Worm (Caenorhabditis elegans) whole organism, L2 larva: ENCODE data around the gene msp-40.

ENCODE experiments used
- C34F6.9 ChIP-seq: fragments of 150-350 bp; optimal IDR thresholded peaks from 2 replicates; lab custom pipeline; 2014; ENCODE audit warnings: missing biosample characterization, missing genetic modification characterization
- F13H6.1 ChIP-seq: sonication (generic microtip); optimal IDR thresholded peaks from 2 replicates; lab custom pipeline; 2016; ENCODE audit warnings: missing genetic modification characterization, missing compliant biosample characterization
- R02D3.7 ChIP-seq: fragments of 150-350 bp; optimal IDR thresholded peaks from 2 replicates; lab custom pipeline; 2014; ENCODE audit warnings: missing biosample characterization, missing genetic modification characterization
- Y55F3AM.14 ChIP-seq: fragments of 200-800 bp; sonication (Bioruptor generic); optimal IDR thresholded peaks from 2 replicates; lab custom pipeline; 2018; ENCODE audit warnings: mild to moderate bottlenecking, missing genetic modification characterization, missing compliant biosample characterization
- ZK546.5 ChIP-seq: sonication (generic microtip); optimal IDR thresholded peaks from 2 replicates; lab custom pipeline; 2017; ENCODE audit warnings: missing biosample characterization, missing genetic modification characterization
- alr-1 ChIP-seq: fragments of 150-350 bp; optimal IDR thresholded peaks from 2 replicates; lab custom pipeline; 2014; ENCODE audit warnings: missing biosample characterization, missing genetic modification characterization
- aly-2 ChIP-seq: fragments of 150-350 bp; optimal IDR thresholded peaks from 2 replicates; lab custom pipeline; 2014; ENCODE audit warnings: missing biosample characterization, missing genetic modification characterization
- ama-1 ChIP-seq: fragments of 150-350 bp; optimal IDR thresholded peaks from 2 replicates; lab custom pipeline; 2018; ENCODE audit warnings: inconsistent platforms
- blmp-1 ChIP-seq: sonication (generic microtip); optimal IDR thresholded peaks from 2 replicates; lab custom pipeline; 2017; ENCODE audit warnings: missing genetic modification characterization, mild to moderate bottlenecking, missing compliant biosample characterization, antibody characterized with exemption, moderate library complexity; ENCODE audit not compliant: insufficient read depth
- ceh-16 ChIP-seq: fragments of 150-350 bp; optimal IDR thresholded peaks from 2 replicates; lab custom pipeline; 2014; ENCODE audit warnings: missing biosample characterization, missing genetic modification characterization
- ceh-82 ChIP-seq: fragments of 150-350 bp; optimal IDR thresholded peaks from 2 replicates; lab custom pipeline; 2014; ENCODE audit warnings: missing biosample characterization, missing genetic modification characterization
- crh-2 ChIP-seq: sonication (generic microtip); optimal IDR thresholded peaks from 2 replicates; lab custom pipeline; 2017; ENCODE audit warnings: missing biosample characterization, missing genetic modification characterization
- dmd-4 ChIP-seq: sonication (generic microtip); optimal IDR thresholded peaks from 2 replicates; lab custom pipeline; 2017; ENCODE audit warnings: missing biosample characterization, missing genetic modification characterization
- egl-27 ChIP-seq: sonication (generic microtip); optimal IDR thresholded peaks from 3 replicates; lab custom pipeline; 2017; ENCODE audit warnings: missing biosample characterization, missing genetic modification reagents, missing genetic modification characterization
- elt-1 ChIP-seq: fragments of 150-350 bp; optimal IDR thresholded peaks from 2 replicates; lab custom pipeline; 2014; ENCODE audit warnings: missing biosample characterization, missing genetic modification characterization
- elt-3 ChIP-seq: sonication (generic microtip); optimal IDR thresholded peaks from 2 replicates; lab custom pipeline; 2017; ENCODE audit warnings: missing biosample characterization, missing genetic modification characterization
- fos-1 ChIP-seq: fragments of 150-350 bp; optimal IDR thresholded peaks from 2 replicates; lab custom pipeline; 2014; ENCODE audit warnings: missing biosample characterization, missing genetic modification characterization
- gmeb-1 ChIP-seq: fragments of 150-350 bp; optimal IDR thresholded peaks from 2 replicates; lab custom pipeline; 2014; ENCODE audit warnings: missing biosample characterization, missing genetic modification characterization
- lin-11 ChIP-seq: fragments of 150-350 bp; sonication (generic microtip); optimal IDR thresholded peaks from 2 replicates; lab custom pipeline; 2014; ENCODE audit warnings: missing biosample characterization, missing genetic modification characterization, inconsistent platforms, mixed read lengths
- lin-13 ChIP-seq: fragments of 150-350 bp; optimal IDR thresholded peaks from 2 replicates; lab custom pipeline; 2014; ENCODE audit warnings: missing biosample characterization, missing genetic modification reagents, missing genetic modification characterization
- lin-39 ChIP-seq: fragments of 150-350 bp; optimal IDR thresholded peaks from 2 replicates; lab custom pipeline; 2014; ENCODE audit warnings: missing biosample characterization, missing genetic modification reagents, missing genetic modification characterization
- lsy-2 ChIP-seq, 2 experiments: fragments of 150-350 bp in 1 of 2; sonication (generic microtip) in 1 of 2; optimal IDR thresholded peaks; 2 replicates each; lab custom pipeline; 2014 to 2017; ENCODE audit warnings: missing biosample characterization in 2 of 2, missing genetic modification characterization in 2 of 2
- mab-5 ChIP-seq: fragments of 150-350 bp; optimal IDR thresholded peaks from 2 replicates; lab custom pipeline; 2014; ENCODE audit warnings: missing biosample characterization, missing genetic modification characterization
- nhr-10 ChIP-seq: sonication (generic microtip); optimal IDR thresholded peaks from 2 replicates; lab custom pipeline; 2017; ENCODE audit warnings: missing biosample characterization, missing genetic modification characterization
- nhr-12 ChIP-seq: fragments of 150-350 bp; optimal IDR thresholded peaks from 2 replicates; lab custom pipeline; 2014; ENCODE audit warnings: missing biosample characterization, missing genetic modification characterization
- nhr-129 ChIP-seq: fragments of 150-350 bp; optimal IDR thresholded peaks from 2 replicates; lab custom pipeline; 2014; ENCODE audit warnings: missing biosample characterization, missing genetic modification characterization
- nhr-23 ChIP-seq: fragments of 150-350 bp; optimal IDR thresholded peaks from 2 replicates; lab custom pipeline; 2014; ENCODE audit warnings: missing biosample characterization, missing genetic modification reagents, missing genetic modification characterization
- nhr-237 ChIP-seq: fragments of 150-350 bp; optimal IDR thresholded peaks from 2 replicates; lab custom pipeline; 2014; ENCODE audit warnings: missing biosample characterization, missing genetic modification characterization
- nhr-6 ChIP-seq: fragments of 150-350 bp; optimal IDR thresholded peaks from 2 replicates; lab custom pipeline; 2014; ENCODE audit warnings: missing biosample characterization, missing genetic modification characterization
- nhr-77 ChIP-seq: fragments of 150-350 bp; optimal IDR thresholded peaks from 2 replicates; lab custom pipeline; 2014; ENCODE audit warnings: missing biosample characterization, missing genetic modification characterization
- peb-1 ChIP-seq: fragments of 150-350 bp; optimal IDR thresholded peaks from 2 replicates; lab custom pipeline; 2014; ENCODE audit warnings: missing biosample characterization, missing genetic modification characterization
- skn-1 ChIP-seq: sonication (generic microtip); optimal IDR thresholded peaks from 2 replicates; lab custom pipeline; 2017; ENCODE audit warnings: missing biosample characterization, missing genetic modification characterization
- sma-3 ChIP-seq: sonication (generic microtip); optimal IDR thresholded peaks from 2 replicates; lab custom pipeline; 2016; ENCODE audit warnings: missing genetic modification reagents, missing genetic modification characterization, missing compliant biosample characterization
- sma-9 ChIP-seq, 2 experiments: fragments of 150-350 bp in 1 of 2; sonication (generic microtip) in 1 of 2; optimal IDR thresholded peaks; 2 replicates each; lab custom pipeline; 2014 to 2016; ENCODE audit warnings: missing genetic modification characterization in 2 of 2, mild to moderate bottlenecking in 1 of 2, missing biosample characterization in 1 of 2, missing compliant biosample characterization in 1 of 2, missing genetic modification reagents in 1 of 2, moderate library complexity in 1 of 2
- snpc-4 ChIP-seq: fragments of 150-350 bp; optimal IDR thresholded peaks from 2 replicates; lab custom pipeline; 2014; ENCODE audit warnings: missing biosample characterization, missing genetic modification characterization
- unc-39 ChIP-seq: fragments of 150-350 bp; optimal IDR thresholded peaks from 2 replicates; lab custom pipeline; 2014; ENCODE audit warnings: missing biosample characterization, missing genetic modification characterization
- unc-55 ChIP-seq: fragments of 150-350 bp; sonication (generic microtip); optimal IDR thresholded peaks from 3 replicates; lab custom pipeline; 2014; ENCODE audit warnings: missing biosample characterization, missing genetic modification reagents, missing genetic modification characterization
- zag-1 ChIP-seq: fragments of 150-350 bp; optimal IDR thresholded peaks from 2 replicates; lab custom pipeline; 2014; ENCODE audit warnings: missing biosample characterization, missing genetic modification characterization
- ztf-11 ChIP-seq: sonication (generic microtip); optimal IDR thresholded peaks from 2 replicates; lab custom pipeline; 2017; ENCODE audit warnings: missing biosample characterization, missing genetic modification characterization
- ztf-4 ChIP-seq: fragments of 150-350 bp; optimal IDR thresholded peaks from 2 replicates; lab custom pipeline; 2014; ENCODE audit warnings: missing biosample characterization, missing genetic modification characterization

The msp-40 gene

DNA sequence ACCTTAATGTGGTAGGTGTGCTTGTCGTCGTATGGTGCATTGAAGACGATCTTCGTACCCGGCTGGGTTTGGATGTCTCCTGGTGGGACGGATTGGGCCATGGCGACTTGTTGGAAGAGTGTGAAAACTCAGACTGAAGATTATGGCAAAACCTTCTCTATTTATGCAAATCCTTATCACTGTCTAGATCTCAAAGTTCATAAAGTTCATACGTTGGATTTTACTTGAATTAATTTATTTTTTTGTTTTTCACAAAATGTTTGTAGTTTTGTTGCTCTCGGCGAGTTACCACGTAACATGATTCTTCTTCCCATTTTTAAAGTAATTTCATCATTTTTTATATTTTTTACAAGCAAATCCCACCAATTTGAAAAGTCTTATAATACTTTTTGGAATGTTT is 39.0 kb upstream of the msp-40 start, which contains the start of gene msp-3:
Gene msp-3 (minus strand): TSS at position 101 of the 400 bp plus-strand sequence.
- TF ChIP-seq zag-1 (tag; lab: Kevin White, UChicago) (no peak), lsy-2 (tag; optimal IDR thresholded peaks at IDR 0.05; lab: Kevin White, UChicago) (no peak), nhr-77 (tag; lab: Kevin White, UChicago) (no peak), R02D3.7 (tag; lab: Kevin White, UChicago) (no peak), C34F6.9 (tag; lab: Kevin White, UChicago) (no peak), lin-11 (no peak), unc-55 (no peak), ceh-16 (tag; lab: Kevin White, UChicago) (no peak), peb-1 (tag; lab: Kevin White, UChicago) (no peak), blmp-1 (tag; lab: Kevin White, UChicago) (no peak), nhr-6 (tag; lab: Kevin White, UChicago) (no peak), sma-3 (GFP tag; lab: Kevin White, UChicago) (no peak), alr-1 (tag; lab: Kevin White, UChicago) (no peak), egl-27 (no peak), snpc-4 (tag; lab: Kevin White, UChicago) (no peak), dmd-4 (tag; lab: Kevin White, UChicago) (no peak), nhr-237 (tag; lab: Kevin White, UChicago) (no peak)

DNA sequence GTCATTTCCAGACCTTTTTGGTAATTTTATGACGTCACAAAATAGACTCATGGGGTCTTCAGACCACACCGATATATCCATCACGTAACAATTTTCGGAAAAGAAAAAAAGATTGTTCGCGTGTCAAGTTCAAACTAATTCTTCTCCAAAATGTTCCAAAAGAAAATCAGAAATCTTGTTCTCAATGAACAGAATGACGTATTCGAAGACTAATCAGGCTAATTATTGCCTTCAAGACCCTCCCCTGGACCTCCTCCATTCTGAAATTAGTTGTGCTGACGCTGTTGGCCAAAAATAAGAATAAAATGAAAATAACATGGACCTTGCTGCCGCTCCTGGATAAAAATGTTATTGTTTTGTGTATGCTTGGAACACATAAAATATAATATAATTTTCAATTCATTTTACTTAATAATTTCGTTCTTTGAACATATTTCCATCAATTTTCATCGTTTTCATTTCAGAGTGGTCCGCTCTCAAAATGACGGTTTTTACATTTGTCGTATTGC is 35.3 kb upstream of the msp-40 start, which contains the start of gene F26G1.15:
Gene F26G1.15 (plus strand): TSS at position 459 of the 509 bp plus-strand sequence.
- TF ChIP-seq ztf-4 (tag; lab: Kevin White, UChicago) = no peak
- no peak for TF ChIP-seq crh-2 (tag; lab: Kevin White, UChicago)
- no peak for TF ChIP-seq R02D3.7 (tag; lab: Kevin White, UChicago)
- no peak for TF ChIP-seq dmd-4 (tag; lab: Kevin White, UChicago)
- TF ChIP-seq, all 48 proteins: peak for 0

DNA sequence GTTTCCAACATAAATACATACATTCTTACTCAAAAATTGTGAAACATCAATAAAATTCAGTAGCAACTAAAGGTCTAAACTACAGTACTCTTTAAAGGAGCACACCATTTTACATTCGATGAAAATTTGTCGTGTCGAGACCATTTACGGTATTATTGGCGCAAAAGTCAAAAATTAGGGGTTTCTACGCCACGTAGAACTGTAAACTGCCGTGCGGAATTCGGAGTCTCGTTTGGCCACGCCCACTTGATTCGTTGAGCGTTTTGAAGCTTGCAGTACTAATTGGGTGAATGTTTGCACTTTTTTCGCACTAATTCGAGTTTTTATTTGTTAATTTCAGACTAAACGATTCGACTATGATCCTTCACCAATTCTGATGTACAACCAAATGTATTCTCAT is 34.5 kb upstream of the msp-40 start:
- TF ChIP-seq ama-1 = no peak
- TF ChIP-seq ztf-11 = no peak
- no peak for TF ChIP-seq ceh-82

DNA sequence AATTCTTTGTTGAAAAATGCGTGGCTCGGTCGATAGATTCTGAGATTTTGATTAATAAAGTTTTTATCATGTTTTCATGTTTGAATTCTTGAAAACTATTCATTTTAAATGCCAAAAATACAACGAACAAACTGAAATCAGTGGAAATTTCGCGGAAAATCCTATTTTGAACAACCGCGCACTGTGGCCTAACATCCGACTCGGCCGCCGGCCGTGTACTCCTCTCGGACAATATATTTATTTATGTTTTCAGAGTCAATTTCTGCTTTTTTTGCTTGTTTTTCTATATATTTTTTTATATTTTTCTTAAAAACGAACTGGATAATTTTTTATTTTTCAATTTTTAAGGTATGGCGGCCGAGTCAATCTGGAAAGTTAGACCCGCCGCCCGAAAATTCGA is 33.9 kb upstream of the msp-40 start, which contains the start of gene F26G1.1:
Gene F26G1.1 (plus strand): TSS at position 347 of the 400 bp plus-strand sequence.
- TF ChIP-seq ztf-11 (no peak), Y55F3AM.14 (GFP tag; lab: Kevin White, UChicago) (no peak), nhr-12 (tag; lab: Kevin White, UChicago) (no peak), ceh-16 (tag; lab: Kevin White, UChicago) (no peak), peb-1 (tag; lab: Kevin White, UChicago) (no peak), sma-9 (GFP tag; optimal IDR thresholded peaks at IDR 0.05; lab: Kevin White, UChicago) (peak; percentile 76), sma-9 (tag; optimal IDR thresholded peaks at IDR 0.05; lab: Kevin White, UChicago) (no peak), ama-1 (no peak), nhr-77 (tag; lab: Kevin White, UChicago) (no peak), gmeb-1 (peak; percentile 94), elt-1 (tag; lab: Kevin White, UChicago) (no peak), skn-1 (no peak), mab-5 (tag; lab: Kevin White, UChicago) (peak; percentile 51), F13H6.1 (peak; percentile 63), elt-3 (tag; lab: Kevin White, UChicago) (no peak), sma-3 (GFP tag; lab: Kevin White, UChicago) (peak; percentile 78), ZK546.5 (tag; lab: Kevin White, UChicago) (no peak), snpc-4 (tag; lab: Kevin White, UChicago) (no peak), aly-2 (no peak), crh-2 (tag; lab: Kevin White, UChicago) (peak; percentile 26), ceh-82 (no peak), nhr-129 (no peak), nhr-23 (no peak), nhr-10 (no peak), C34F6.9 (tag; lab: Kevin White, UChicago) (peak; percentile 55), zag-1 (tag; lab: Kevin White, UChicago) (no peak), lin-13 (GFP tag; lab: Kevin White, UChicago) (peak; percentile 15), unc-39 (tag; lab: Kevin White, UChicago) (no peak), lsy-2 (tag; optimal IDR thresholded peaks at IDR 0.05; lab: Kevin White, UChicago) (peak; percentile 60 to 76), nhr-6 (tag; lab: Kevin White, UChicago) (no peak), lin-39 (tag; lab: Kevin White, UChicago) (no peak), dmd-4 (tag; lab: Kevin White, UChicago) (no peak), fos-1 (tag; lab: Kevin White, UChicago) (no peak)
